Fruit fly (Drosophila melanogaster) whole organism, embryonic: ENCODE measurements around the gene dikar.
A peak's percentile ranks its signal among the peaks of the same experiment; 100 is the strongest.

Source experiments
- Aef1 ChIP-seq: fragments of 200-800 bp; sonication (Bioruptor generic); IDR thresholded peaks from 3 replicates; pipeline ENCODE4 v1.3.6; 2022; ENCODE audit warnings: missing biosample characterization, missing genetic modification characterization
- B-H1 ChIP-seq: fragments of 200-800 bp; sonication (Bioruptor generic); IDR thresholded peaks from 3 replicates; pipeline ENCODE4 v1.3.6; 2022; ENCODE audit warnings: missing biosample characterization, missing genetic modification characterization
- CG12391 ChIP-seq: fragments of 200-800 bp; sonication (Bioruptor generic); optimal IDR thresholded peaks from 3 replicates; lab custom pipeline; 2018; ENCODE audit warnings: missing biosample characterization, mild to moderate bottlenecking, missing genetic modification characterization, moderate library complexity
- CG12769 ChIP-seq: fragments of 200-800 bp; sonication (Bioruptor generic); optimal IDR thresholded peaks from 2 replicates; lab custom pipeline; 2019; ENCODE audit warnings: missing biosample characterization, mild to moderate bottlenecking, missing genetic modification characterization, moderate library complexity
- CG13424 ChIP-seq: fragments of 200-800 bp; sonication (Bioruptor generic); optimal IDR thresholded peaks from 2 replicates; lab custom pipeline; 2019; ENCODE audit warnings: missing biosample characterization, mild to moderate bottlenecking, missing genetic modification characterization, moderate library complexity
- CG14667 ChIP-seq: fragments of 200-800 bp; sonication (Bioruptor generic); IDR thresholded peaks from 2 replicates; pipeline ENCODE4 v1.3.6; 2022; ENCODE audit warnings: missing biosample characterization, missing genetic modification characterization
- CG15269 ChIP-seq: fragments of 200-800 bp; sonication (Bioruptor generic); optimal IDR thresholded peaks from 2 replicates; lab custom pipeline; 2018; ENCODE audit warnings: missing biosample characterization, mild to moderate bottlenecking, missing genetic modification characterization, moderate library complexity
- CG17385 ChIP-seq: fragments of 200-800 bp; sonication (Bioruptor generic); optimal IDR thresholded peaks from 3 replicates; lab custom pipeline; 2018; ENCODE audit warnings: missing biosample characterization, mild to moderate bottlenecking, missing genetic modification characterization
- CG17612 ChIP-seq: fragments of 200-800 bp; sonication (Bioruptor generic); IDR thresholded peaks from 2 replicates; pipeline ENCODE4 v1.3.6; 2022; ENCODE audit warnings: missing biosample characterization, missing genetic modification characterization
- CG17912 ChIP-seq: fragments of 200-800 bp; sonication (Bioruptor generic); optimal IDR thresholded peaks from 2 replicates; lab custom pipeline; 2018; ENCODE audit warnings: missing biosample characterization, mild to moderate bottlenecking, missing genetic modification characterization
- CG2120 ChIP-seq: fragments of 200-800 bp; sonication (Bioruptor generic); optimal IDR thresholded peaks from 3 replicates; lab custom pipeline; 2016; ENCODE audit warnings: missing biosample characterization, missing genetic modification characterization
- CG2199 ChIP-seq: fragments of 200-800 bp; sonication (Bioruptor generic); IDR thresholded peaks from 3 replicates; pipeline ENCODE4 v1.3.6; 2022; ENCODE audit warnings: missing biosample characterization, missing genetic modification characterization
- CG32767 ChIP-seq: fragments of 200-800 bp; sonication (Bioruptor generic); IDR thresholded peaks from 2 replicates; pipeline ENCODE4 v1.3.6; 2022; ENCODE audit warnings: missing biosample characterization, missing genetic modification characterization
- CG4360 ChIP-seq: fragments of 200-800 bp; sonication (Bioruptor generic); IDR thresholded peaks from 2 replicates; pipeline ENCODE4 v1.3.6; 2022; ENCODE audit warnings: missing biosample characterization, missing genetic modification characterization
- CG7372 ChIP-seq: fragments of 200-800 bp; sonication (Bioruptor generic); IDR thresholded peaks from 2 replicates; pipeline ENCODE4 v1.3.6; 2022; ENCODE audit warnings: missing biosample characterization, missing genetic modification characterization
- CG8290 ChIP-seq, 3 experiments: fragments of 200-800 bp; sonication (Bioruptor generic); optimal IDR thresholded peaks; 2 replicates each; lab custom pipeline; 2016 to 2019; ENCODE audit warnings: missing biosample characterization in 3 of 3, missing genetic modification characterization in 3 of 3, mild to moderate bottlenecking in 2 of 3, moderate library complexity in 1 of 3
- CG9727 ChIP-seq: fragments of 200-800 bp; sonication (Bioruptor generic); optimal IDR thresholded peaks from 3 replicates; lab custom pipeline; 2017; ENCODE audit warnings: missing biosample characterization, mild to moderate bottlenecking, missing genetic modification characterization
- CG9797 ChIP-seq: fragments of 200-800 bp; sonication (Bioruptor generic); optimal IDR thresholded peaks from 3 replicates; lab custom pipeline; 2018; ENCODE audit warnings: missing biosample characterization, mild to moderate bottlenecking, missing genetic modification characterization
- CG9876 ChIP-seq: fragments of 200-800 bp; sonication (Bioruptor generic); optimal IDR thresholded peaks from 2 replicates; lab custom pipeline; 2016; ENCODE audit warnings: missing biosample characterization, missing genetic modification characterization
- CTCF ChIP-seq: fragments of 200-800 bp; sonication (Bioruptor generic); optimal IDR thresholded peaks from 2 replicates; lab custom pipeline; 2017; ENCODE audit warnings: missing biosample characterization, mild to moderate bottlenecking, missing genetic modification characterization, moderate library complexity
- Camta ChIP-seq: fragments of 200-800 bp; sonication (Bioruptor generic); optimal IDR thresholded peaks from 2 replicates; lab custom pipeline; 2016; ENCODE audit warnings: missing biosample characterization, missing genetic modification characterization
- Drgx ChIP-seq: fragments of 200-800 bp; sonication (Bioruptor generic); IDR thresholded peaks from 2 replicates; pipeline ENCODE4 v1.3.6; 2022; ENCODE audit warnings: missing biosample characterization, missing genetic modification characterization
- Fer1 ChIP-seq: fragments of 200-800 bp; sonication (Bioruptor generic); optimal IDR thresholded peaks from 2 replicates; lab custom pipeline; 2017; ENCODE audit warnings: missing biosample characterization, mild to moderate bottlenecking, missing genetic modification characterization
- Gsc ChIP-seq: fragments of 200-800 bp; sonication (Bioruptor generic); IDR thresholded peaks from 2 replicates; pipeline ENCODE4 v1.3.6; 2022; ENCODE audit warnings: missing biosample characterization, missing genetic modification characterization
- Hr78 ChIP-seq, 2 experiments: fragments of 200-800 bp in 1 of 2; fragments of >200 bp in 1 of 2; sonication (Bioruptor generic) in 1 of 2; optimal IDR thresholded peaks; 2 replicates each; lab custom pipeline; 2017 to 2019; ENCODE audit warnings: missing biosample characterization in 2 of 2, missing genetic modification characterization in 2 of 2, mild to moderate bottlenecking in 1 of 2, moderate library complexity in 1 of 2
- Lpt ChIP-seq: fragments of >200 bp; optimal IDR thresholded peaks from 2 replicates; lab custom pipeline; 2018; ENCODE audit warnings: missing biosample characterization, missing genetic modification characterization
- MESR4 ChIP-seq: fragments of 200-800 bp; sonication (Bioruptor generic); optimal IDR thresholded peaks from 2 replicates; lab custom pipeline; 2018; ENCODE audit warnings: missing biosample characterization, mild to moderate bottlenecking, missing genetic modification characterization, moderate library complexity
- PHDP ChIP-seq: fragments of 200-800 bp; sonication (Bioruptor generic); optimal IDR thresholded peaks from 3 replicates; lab custom pipeline; 2018; ENCODE audit warnings: missing biosample characterization, mild to moderate bottlenecking, missing genetic modification characterization, moderate library complexity
- Ssrp ChIP-seq: fragments of 200-800 bp; sonication (Bioruptor generic); optimal IDR thresholded peaks from 2 replicates; lab custom pipeline; 2018; ENCODE audit warnings: missing biosample characterization, mild to moderate bottlenecking, missing genetic modification characterization, moderate library complexity
- Xbp1 ChIP-seq: fragments of 200-800 bp; sonication (Bioruptor generic); optimal IDR thresholded peaks from 3 replicates; lab custom pipeline; 2016; ENCODE audit warnings: missing biosample characterization, mild to moderate bottlenecking, missing genetic modification characterization
- ac ChIP-seq: fragments of 200-800 bp; sonication (Bioruptor generic); optimal IDR thresholded peaks from 3 replicates; lab custom pipeline; 2017; ENCODE audit warnings: missing biosample characterization, mild to moderate bottlenecking, missing genetic modification characterization
- bab2 ChIP-seq: fragments of 200-800 bp; sonication (Bioruptor generic); optimal IDR thresholded peaks from 2 replicates; lab custom pipeline; 2016; ENCODE audit warnings: missing biosample characterization, missing genetic modification characterization
- corto ChIP-seq: fragments of 200-800 bp; sonication (Bioruptor generic); optimal IDR thresholded peaks from 2 replicates; lab custom pipeline; 2016; ENCODE audit warnings: missing biosample characterization, mild to moderate bottlenecking, missing genetic modification characterization, moderate library complexity
- crp ChIP-seq, 2 experiments: fragments of 200-800 bp; sonication (Bioruptor generic); optimal IDR thresholded peaks; 2 replicates in 1 of 2; 3 replicates in 1 of 2; lab custom pipeline; 2017; ENCODE audit warnings: missing biosample characterization in 2 of 2, missing genetic modification characterization in 2 of 2, mild to moderate bottlenecking in 1 of 2, moderate library complexity in 1 of 2
- esg ChIP-seq: fragments of 200-800 bp; sonication (Bioruptor generic); conservative IDR thresholded peaks from 2 replicates; pipeline ENCODE4 v1.3.6; 2022; ENCODE audit warnings: missing biosample characterization, missing genetic modification characterization
- fd3F ChIP-seq: fragments of 200-800 bp; sonication (Bioruptor generic); optimal IDR thresholded peaks from 2 replicates; lab custom pipeline; 2018; ENCODE audit warnings: missing biosample characterization, mild to moderate bottlenecking, missing genetic modification characterization, moderate library complexity
- gem ChIP-seq: fragments of 200-800 bp; sonication (Bioruptor generic); optimal IDR thresholded peaks from 2 replicates; lab custom pipeline; 2019; ENCODE audit warnings: missing biosample characterization, mild to moderate bottlenecking, missing genetic modification characterization, moderate library complexity
- gfzf ChIP-seq: fragments of 200-800 bp; sonication (Bioruptor generic); optimal IDR thresholded peaks from 2 replicates; lab custom pipeline; 2016; ENCODE audit warnings: missing biosample characterization, mild to moderate bottlenecking, missing genetic modification characterization, moderate library complexity
- h ChIP-seq: fragments of >200 bp; optimal IDR thresholded peaks from 2 replicates; lab custom pipeline; 2017
- ind ChIP-seq: fragments of 200-800 bp; sonication (Bioruptor generic); optimal IDR thresholded peaks from 3 replicates; lab custom pipeline; 2016; ENCODE audit warnings: missing biosample characterization, missing genetic modification characterization
- lab ChIP-seq: fragments of 200-800 bp; sonication (Bioruptor generic); optimal IDR thresholded peaks from 3 replicates; lab custom pipeline; 2017; ENCODE audit warnings: missing biosample characterization, missing genetic modification characterization, mild to moderate bottlenecking, moderate library complexity, missing genetic modification reagents
- oc ChIP-seq: fragments of 200-800 bp; sonication (Bioruptor generic); optimal IDR thresholded peaks from 2 replicates; lab custom pipeline; 2018; ENCODE audit warnings: missing biosample characterization, mild to moderate bottlenecking, missing genetic modification characterization, moderate library complexity
- onecut ChIP-seq: fragments of 200-800 bp; sonication (Bioruptor generic); IDR thresholded peaks from 2 replicates; pipeline ENCODE4 v1.3.6; 2022; ENCODE audit warnings: missing biosample characterization, missing genetic modification characterization
- p53 ChIP-seq: fragments of 200-800 bp; sonication (Bioruptor generic); optimal IDR thresholded peaks from 2 replicates; lab custom pipeline; 2016; ENCODE audit warnings: missing biosample characterization, missing genetic modification characterization
- pum ChIP-seq: fragments of 200-800 bp; sonication (Bioruptor generic); optimal IDR thresholded peaks from 2 replicates; lab custom pipeline; 2016; ENCODE audit warnings: missing biosample characterization, missing genetic modification characterization
- ranshi ChIP-seq: fragments of 200-800 bp; sonication (Bioruptor generic); IDR thresholded peaks from 2 replicates; pipeline ENCODE4 v1.3.6; 2022; ENCODE audit warnings: missing biosample characterization, missing genetic modification characterization
- rib ChIP-seq: fragments of 200-800 bp; sonication (Bioruptor generic); IDR thresholded peaks from 2 replicates; pipeline ENCODE4 v1.3.6; 2022; ENCODE audit warnings: missing biosample characterization, missing genetic modification characterization
- row ChIP-seq: fragments of 200-800 bp; sonication (Bioruptor generic); IDR thresholded peaks from 3 replicates; pipeline ENCODE4 v1.3.6; 2022; ENCODE audit warnings: missing biosample characterization, missing genetic modification characterization
- run ChIP-seq: fragments of 200-800 bp; sonication (Bioruptor generic); optimal IDR thresholded peaks from 3 replicates; lab custom pipeline; 2018; ENCODE audit warnings: missing biosample characterization, mild to moderate bottlenecking, missing genetic modification characterization
- toy ChIP-seq: fragments of 200-800 bp; sonication (Bioruptor generic); IDR thresholded peaks from 2 replicates; pipeline ENCODE4 v1.3.6; 2022; ENCODE audit warnings: missing biosample characterization, missing genetic modification characterization
- zen ChIP-seq: fragments of 200-800 bp; sonication (Bioruptor generic); optimal IDR thresholded peaks from 3 replicates; lab custom pipeline; 2018; ENCODE audit warnings: missing biosample characterization, mild to moderate bottlenecking, missing genetic modification characterization, moderate library complexity

The dikar gene

DNA sequence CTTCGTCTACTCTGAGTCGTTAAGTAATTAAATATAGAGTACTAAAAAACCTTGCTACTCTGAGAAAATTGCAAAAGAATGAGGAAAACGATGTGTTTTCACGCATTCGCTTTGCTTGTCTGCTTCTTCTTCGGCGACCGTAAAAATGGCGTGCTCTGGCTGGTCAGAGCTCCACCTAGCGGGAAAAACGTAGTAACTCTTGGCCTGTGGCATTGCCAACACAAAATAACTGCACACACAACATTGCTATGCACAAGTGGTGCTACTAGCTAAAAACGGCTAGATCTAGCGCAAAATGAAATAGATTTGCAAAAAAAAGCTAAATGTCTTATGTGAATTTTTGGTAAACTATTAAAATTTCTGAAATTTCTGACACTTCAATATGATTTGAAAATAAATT, 4.2 kb upstream of the dikar start (continued):
- TF ChIP-seq pum (GFP tag; lab: Kevin White, UChicago), result peak; percentile 35
- peak; percentile 40 for TF ChIP-seq PHDP (tag; lab: Kevin White, UChicago)
- peak; percentile 53; the same call in 1 of the 2 replicates for TF ChIP-seq CG7372 (GFP tag; lab: Robert Waterston, UW)
- TF ChIP-seq CG9876 (GFP tag; lab: Kevin White, UChicago), result no peak
- peak; percentile 30; the same call in 1 of the 3 replicates for TF ChIP-seq Aef1 (GFP tag; lab: Robert Waterston, UW)
- TF ChIP-seq CG13424 (tag; lab: Kevin White, UChicago), result peak; percentile 57
- TF ChIP-seq CG9797 (GFP tag; lab: Kevin White, UChicago), result no peak
- TF ChIP-seq ranshi, result peak; percentile 60
- peak; percentile 72 for TF ChIP-seq MESR4 (GFP tag; lab: Kevin White, UChicago)
- peak; percentile 80; the same call in 2 of the 3 replicates for TF ChIP-seq CG2199 (GFP tag; lab: Robert Waterston, UW)
- no peak for TF ChIP-seq CG12769 (tag; lab: Kevin White, UChicago)
- TF ChIP-seq Fer1 (GFP tag; lab: Kevin White, UChicago), result peak; percentile 30
- TF ChIP-seq rib (GFP tag; lab: Robert Waterston, UW), result peak; percentile 75
- TF ChIP-seq CG4360, result peak; percentile 46
- peak; percentile 39 for TF ChIP-seq CG15269
- peak in 1 of 2 experiments; percentile 61 for TF ChIP-seq crp (GFP tag; optimal IDR thresholded peaks at IDR 0.05; lab: Kevin White, UChicago)
- peak; percentile 70 for TF ChIP-seq CG2120 (GFP tag; lab: Kevin White, UChicago)
- TF ChIP-seq row (GFP tag; lab: Robert Waterston, UW), result peak; percentile 91
- peak; percentile 66 for TF ChIP-seq Xbp1
- no peak for TF ChIP-seq corto (GFP tag; lab: Kevin White, UChicago)
- no peak for TF ChIP-seq CG17612 (GFP tag; lab: Robert Waterston, UW)
- TF ChIP-seq CTCF, result peak; percentile 96
- no peak for TF ChIP-seq Gsc
- no peak; the same call in 2 of the 3 replicates for TF ChIP-seq B-H1
- TF ChIP-seq Hr78 (GFP tag; optimal IDR thresholded peaks at IDR 0.05; lab: Kevin White, UChicago), result no peak
- peak; percentile 56 for TF ChIP-seq CG12391 (tag; lab: Kevin White, UChicago)
- TF ChIP-seq run (tag; lab: Kevin White, UChicago), result no peak
- TF ChIP-seq CG32767 (GFP tag; lab: Robert Waterston, UW), result no peak; the same call in 1 of the 2 replicates
- TF ChIP-seq oc (tag; lab: Kevin White, UChicago), result no peak
- TF ChIP-seq p53 (GFP tag; lab: Kevin White, UChicago), result peak; percentile 23
- TF ChIP-seq gfzf (GFP tag; lab: Kevin White, UChicago), result peak; percentile 9
- TF ChIP-seq lab (GFP tag; lab: Kevin White, UChicago), result peak; percentile 43
- TF ChIP-seq toy (GFP tag; lab: Robert Waterston, UW), result peak; percentile 27; the same call in 1 of the 2 replicates
- TF ChIP-seq gem (tag; lab: Kevin White, UChicago), result peak; percentile 65
- no peak for TF ChIP-seq esg (GFP tag; lab: Robert Waterston, UW)
- peak; percentile 46 for TF ChIP-seq onecut (GFP tag; lab: Robert Waterston, UW)
- no peak for TF ChIP-seq ac (GFP tag; lab: Kevin White, UChicago)
- TF ChIP-seq Camta (GFP tag; lab: Kevin White, UChicago), result peak; percentile 3
- TF ChIP-seq fd3F (GFP tag; lab: Kevin White, UChicago), result peak; percentile 16
- peak; percentile 76 for TF ChIP-seq CG17912 (GFP tag; lab: Kevin White, UChicago)
- no peak for TF ChIP-seq CG14667 (GFP tag; lab: Robert Waterston, UW)
- TF ChIP-seq Lpt (GFP tag; lab: Kevin White, UChicago), result no peak
- peak; percentile 26 for TF ChIP-seq CG9727 (GFP tag; lab: Kevin White, UChicago)
- TF ChIP-seq CG8290 (GFP tag; optimal IDR thresholded peaks at IDR 0.05; lab: Kevin White, UChicago), result peak; percentile 58
- TF ChIP-seq CG8290 (tag; optimal IDR thresholded peaks at IDR 0.05; lab: Kevin White, UChicago), result peak in 1 of 2 experiments; percentile 83
- peak; percentile 29 for TF ChIP-seq Ssrp (tag; lab: Kevin White, UChicago)
- peak; percentile 16 for TF ChIP-seq bab2 (GFP tag; lab: Kevin White, UChicago)
- peak; percentile 35 for TF ChIP-seq zen (tag; lab: Kevin White, UChicago)
- TF ChIP-seq h, result no peak
- TF ChIP-seq ind (GFP tag; lab: Kevin White, UChicago), result peak; percentile 48
- TF ChIP-seq CG17385 (GFP tag; lab: Kevin White, UChicago), result peak; percentile 97
- 0 out of 2 replicates have a peak, but pooled peaks have one; percentile 32 for TF ChIP-seq Drgx (GFP tag; lab: Robert Waterston, UW)
